Fruit fly (Drosophila melanogaster) whole organism, pupa: ENCODE data around the gene sol.
A peak's percentile ranks its signal among the peaks of the same experiment; 100 is the strongest.

Source experiments
- CG13204 ChIP-seq: fragments of 200-800 bp; sonication (Bioruptor generic); optimal IDR thresholded peaks from 2 replicates; lab custom pipeline; 2018; ENCODE audit warnings: missing biosample characterization, mild to moderate bottlenecking, missing genetic modification characterization, moderate library complexity
- CG8301 ChIP-seq: fragments of 200-800 bp; sonication (Bioruptor generic); optimal IDR thresholded peaks from 2 replicates; lab custom pipeline; 2018; ENCODE audit warnings: missing biosample characterization, mild to moderate bottlenecking, missing genetic modification characterization
- CG9948 ChIP-seq: fragments of 200-800 bp; sonication (Bioruptor generic); optimal IDR thresholded peaks from 2 replicates; lab custom pipeline; 2018; ENCODE audit warnings: missing biosample characterization, mild to moderate bottlenecking, missing genetic modification characterization, moderate library complexity
- EcR ChIP-seq: fragments of 200-800 bp; sonication (Bioruptor generic); optimal IDR thresholded peaks from 3 replicates; lab custom pipeline; 2019; ENCODE audit warnings: missing biosample characterization, missing genetic modification characterization, mild to moderate bottlenecking, moderate library complexity, missing genetic modification reagents
- Pif1A ChIP-seq: fragments of 200-800 bp; sonication (Bioruptor generic); optimal IDR thresholded peaks from 3 replicates; lab custom pipeline; 2016; ENCODE audit warnings: missing biosample characterization, missing genetic modification characterization
- rn ChIP-seq: fragments of 200-800 bp; sonication (Bioruptor generic); IDR thresholded peaks from 2 replicates; pipeline ENCODE4 v1.3.6; 2022; ENCODE audit warnings: missing biosample characterization, missing genetic modification characterization

- peak; percentile 98 for TF ChIP-seq Pif1A (GFP tag; lab: Kevin White, UChicago)
- TF ChIP-seq CG13204, result peak; percentile 95
- peak; percentile 39 for TF ChIP-seq EcR (GFP tag; lab: Kevin White, UChicago)
- peak; percentile 93 for TF ChIP-seq rn (GFP tag; lab: Robert Waterston, UW)
- TF ChIP-seq CG9948 (tag; lab: Kevin White, UChicago), result peak; percentile 98
- peak; percentile 99 for TF ChIP-seq CG8301 (tag; lab: Kevin White, UChicago)
Measured at dm6 chrX:21367363-21368072, 17.4 kb downstream of the sol start.
